Fruit fly (Drosophila melanogaster): Measurements from ENCODE around the gene CG14712.

CG14712 gene

dm6 chr3R:11619709-11620409, 8.7 kb upstream of the CG14712 start, which contains the start of the genes Jupiter and CG14710 (continued):
- TF ChIP-seq sisA (GFP tag; IDR thresholded peaks at IDR 0.05), result peak; percentile 72
- TF ChIP-seq al (GFP tag; IDR thresholded peaks at IDR 0.05), result peak; percentile 50; the same call in 1 of the 2 replicates
- no peak for TF ChIP-seq ham (GFP tag; IDR thresholded peaks at IDR 0.05)
- TF ChIP-seq crp (GFP tag; optimal IDR thresholded peaks at IDR 0.05), result peak in 1 of 2 experiments; percentile 45
- TF ChIP-seq inv (GFP tag; IDR thresholded peaks at IDR 0.05; ENCODE audit: partially characterized antibody), result no peak
- no peak for TF ChIP-seq CG17612 (GFP tag; IDR thresholded peaks at IDR 0.05)
- TF ChIP-seq Mes4 (GFP tag; optimal IDR thresholded peaks at IDR 0.05), result peak; percentile 61
- peak; percentile 65 for TF ChIP-seq grau (tag; optimal IDR thresholded peaks at IDR 0.05)
- peak in 1 of 3 experiments; percentile 35 for TF ChIP-seq lola (GFP tag; optimal IDR thresholded peaks at IDR 0.05)
- TF ChIP-seq Atf-2 (GFP tag; optimal IDR thresholded peaks at IDR 0.05), result peak; percentile 42
- TF ChIP-seq CG13894 (tag; optimal IDR thresholded peaks at IDR 0.05), result peak; percentile 78
- TF ChIP-seq CG13775 (GFP tag; optimal IDR thresholded peaks at IDR 0.05), result peak; percentile 55
- peak; percentile 76 for TF ChIP-seq YL-1 (GFP tag; optimal IDR thresholded peaks at IDR 0.05)
- TF ChIP-seq wor (GFP tag; IDR thresholded peaks at IDR 0.05), result no peak
- TF ChIP-seq br (optimal IDR thresholded peaks at IDR 0.05), result no peak
- peak; percentile 57 for TF ChIP-seq CG4404 (GFP tag; IDR thresholded peaks at IDR 0.05)
- TF ChIP-seq CG18262 (tag; optimal IDR thresholded peaks at IDR 0.05), result peak; percentile 5
- TF ChIP-seq slou (GFP tag; optimal IDR thresholded peaks at IDR 0.05), result peak; percentile 62
- TF ChIP-seq Hsf (GFP tag; optimal IDR thresholded peaks at IDR 0.05), result peak; percentile 82
- TF ChIP-seq CG1603 (tag; optimal IDR thresholded peaks at IDR 0.05), result peak; percentile 77
- TF ChIP-seq lab (GFP tag; optimal IDR thresholded peaks at IDR 0.05), result no peak
- peak; percentile 77 for TF ChIP-seq Aef1 (GFP tag; IDR thresholded peaks at IDR 0.05)
- TF ChIP-seq Nf-YA (GFP tag; IDR thresholded peaks at IDR 0.05), result no peak
- peak; percentile 73 for TF ChIP-seq ssp (GFP tag; IDR thresholded peaks at IDR 0.05)
- TF ChIP-seq Usf (GFP tag; optimal IDR thresholded peaks at IDR 0.05), result no peak
- no peak for TF ChIP-seq odd (GFP tag; optimal IDR thresholded peaks at IDR 0.05)
- peak; percentile 20 for TF ChIP-seq tap (tag; optimal IDR thresholded peaks at IDR 0.05)
- peak; percentile 57; the same call in 1 of the 2 replicates for TF ChIP-seq CG13287 (GFP tag; IDR thresholded peaks at IDR 0.05; ENCODE audit: partially characterized antibody)
- peak; percentile 70 for TF ChIP-seq Sry-δ (GFP tag; optimal IDR thresholded peaks at IDR 0.05)
- peak; percentile 98 for TF ChIP-seq CG4617 (GFP tag; optimal IDR thresholded peaks at IDR 0.05; ENCODE audit: borderline replicate concordance)
- peak; percentile 40 for TF ChIP-seq Ssrp (tag; optimal IDR thresholded peaks at IDR 0.05)
- TF ChIP-seq CG13123 (GFP tag; optimal IDR thresholded peaks at IDR 0.05), result peak; percentile 53
- no peak for TF ChIP-seq kah (GFP tag; optimal IDR thresholded peaks at IDR 0.05)
- TF ChIP-seq CG6813 (GFP tag; optimal IDR thresholded peaks at IDR 0.05), result no peak
- no peak for TF ChIP-seq CG2875 (GFP tag; optimal IDR thresholded peaks at IDR 0.05)
- TF ChIP-seq onecut (GFP tag; IDR thresholded peaks at IDR 0.05), result peak; percentile 11; the same call in 1 of the 2 replicates
- TF ChIP-seq Lpt (GFP tag; optimal IDR thresholded peaks at IDR 0.05), result no peak
- no peak for TF ChIP-seq CG7963 (GFP tag; IDR thresholded peaks at IDR 0.05; ENCODE audit: partially characterized antibody)
- peak; percentile 81 for TF ChIP-seq Sin3A (optimal IDR thresholded peaks at IDR 0.05)
- no peak for TF ChIP-seq org-1 (GFP tag; optimal IDR thresholded peaks at IDR 0.05)
- peak; percentile 88 for TF ChIP-seq Myb (GFP tag; optimal IDR thresholded peaks at IDR 0.05)
- TF ChIP-seq p53 (GFP tag; optimal IDR thresholded peaks at IDR 0.05), result peak; percentile 77
- peak; percentile 29 for TF ChIP-seq CG7928 (GFP tag; optimal IDR thresholded peaks at IDR 0.05)
- TF ChIP-seq CG3995 (GFP tag; optimal IDR thresholded peaks at IDR 0.05), result peak; percentile 20
- peak; percentile 69; the same call in 1 of the 2 replicates for TF ChIP-seq ranshi (GFP tag; IDR thresholded peaks at IDR 0.05)
- peak; percentile 78 to 89 for TF ChIP-seq Pdp1 (GFP tag; optimal IDR thresholded peaks at IDR 0.05)
- peak; percentile 83 for TF ChIP-seq HLH54F (GFP tag; optimal IDR thresholded peaks at IDR 0.05)
- TF ChIP-seq Taf1 (GFP tag; IDR thresholded peaks at IDR 0.05), result no peak
- TF ChIP-seq bowl (GFP tag; IDR thresholded peaks at IDR 0.05), result no peak
- TF ChIP-seq dan (GFP tag; IDR thresholded peaks at IDR 0.05), result no peak

All from whole organism, embryonic.